Worm (Caenorhabditis elegans) whole organism, L4 larva: ENCODE measurements around the gene W02B12.12.
A peak's percentile ranks its signal among the peaks of the same experiment; 100 is the strongest.

ENCODE experiments used
- R02D3.7 ChIP-seq: fragments of 150-350 bp; sonication (generic microtip); optimal IDR thresholded peaks from 3 replicates; lab custom pipeline; 2014; ENCODE audit warnings: missing biosample characterization, missing genetic modification characterization
- aha-1 ChIP-seq: fragments of 150-350 bp; peaks from one replicate; lab custom pipeline; 2014; ENCODE audit warnings: missing biosample characterization, missing genetic modification characterization
- ceh-82 ChIP-seq: sonication (generic microtip); optimal IDR thresholded peaks from 2 replicates; lab custom pipeline; 2017; ENCODE audit warnings: missing biosample characterization, missing genetic modification characterization
- dmd-8 ChIP-seq: fragments of 200-800 bp; sonication (Bioruptor generic); IDR thresholded peaks from 2 replicates; pipeline ENCODE4 v1.3.6; 2022; ENCODE audit warnings: missing genetic modification characterization, missing compliant biosample characterization
- dpl-1 ChIP-seq: fragments of 150-350 bp; optimal IDR thresholded peaks from 2 replicates; lab custom pipeline; 2014; ENCODE audit warnings: missing biosample characterization, missing genetic modification reagents, missing genetic modification characterization
- jun-1 ChIP-seq: fragments of 150-350 bp; optimal IDR thresholded peaks from 2 replicates; lab custom pipeline; 2014; ENCODE audit warnings: missing biosample characterization, missing genetic modification reagents, missing genetic modification characterization
- lin-13 ChIP-seq: fragments of 150-350 bp; optimal IDR thresholded peaks from 2 replicates; lab custom pipeline; 2014; ENCODE audit warnings: missing biosample characterization, missing genetic modification reagents, missing genetic modification characterization
- lsy-2 ChIP-seq, 2 experiments: fragments of 150-350 bp in 1 of 2; sonication (generic microtip) in 1 of 2; optimal IDR thresholded peaks; 2 replicates each; lab custom pipeline; 2014 to 2017; ENCODE audit warnings: missing biosample characterization in 2 of 2, missing genetic modification characterization in 2 of 2
- nhr-11 ChIP-seq: fragments of 150-350 bp; optimal IDR thresholded peaks from 2 replicates; lab custom pipeline; 2014; ENCODE audit warnings: missing biosample characterization, missing genetic modification characterization
- nhr-237 ChIP-seq: sonication (generic microtip); optimal IDR thresholded peaks from 2 replicates; lab custom pipeline; 2017; ENCODE audit warnings: missing biosample characterization, missing genetic modification characterization
- pha-4 ChIP-seq, 2 experiments: fragments of 150-350 bp in 1 of 2; fragments of 200-800 bp in 1 of 2; sonication (Bioruptor generic) in 1 of 2; IDR thresholded peaks in 1 of 2; optimal IDR thresholded peaks in 1 of 2; 2 replicates each; pipeline versions ENCODE4 v1.3.6 to Lab custom; 2014 to 2022; ENCODE audit warnings: missing genetic modification characterization in 2 of 2, missing genetic modification reagents in 2 of 2, missing biosample characterization in 1 of 2, missing compliant biosample characterization in 1 of 2
- saeg-2 ChIP-seq: fragments of 200-800 bp; sonication (Bioruptor generic); IDR thresholded peaks from 2 replicates; pipeline ENCODE4 v1.3.6; 2022; ENCODE audit warnings: missing genetic modification reagents, missing genetic modification characterization, missing compliant biosample characterization

DNA sequence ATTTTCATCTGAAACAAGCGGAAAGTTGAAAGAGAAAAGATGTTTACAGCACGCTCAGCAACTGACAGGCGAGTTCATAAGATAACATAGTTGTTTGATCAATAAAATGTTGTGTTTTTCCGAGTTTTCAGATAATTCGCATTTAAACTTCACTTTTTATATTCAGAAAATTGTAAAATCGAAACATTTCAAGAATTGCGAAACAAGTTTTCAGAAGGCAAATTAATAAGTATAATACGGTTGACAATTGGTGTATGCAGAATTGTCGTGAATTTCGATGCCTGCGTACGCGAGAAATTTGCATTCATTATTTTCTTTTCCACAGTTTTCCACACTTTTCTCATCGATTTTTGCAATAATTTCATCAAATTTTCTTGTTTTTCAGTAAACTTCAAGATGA is 16.3 kb upstream of the W02B12.12 start, which contains the start of the genes ooc-3 and B0334.4:
- peak in 1 of 2 experiments; percentile 94 for TF ChIP-seq lsy-2 (tag; optimal IDR thresholded peaks at IDR 0.05; lab: Kevin White, UChicago)
- TF ChIP-seq aha-1 (tag; lab: Kevin White, UChicago): no peak
- no peak for TF ChIP-seq nhr-237 (tag; lab: Kevin White, UChicago)
- no peak for TF ChIP-seq R02D3.7 (tag; lab: Kevin White, UChicago)
- no peak for TF ChIP-seq saeg-2 (GFP tag; lab: Robert Waterston, UW)
- peak; percentile 42 for TF ChIP-seq dpl-1
- no peak for TF ChIP-seq dmd-8 (GFP tag; lab: Robert Waterston, UW)
- no peak for TF ChIP-seq pha-4 (GFP tag; IDR thresholded peaks at IDR 0.05; lab: Robert Waterston, UW)
- no peak for TF ChIP-seq pha-4 (tag; optimal IDR thresholded peaks at IDR 0.05; lab: Kevin White, UChicago)
- TF ChIP-seq ceh-82 (tag; lab: Kevin White, UChicago): no peak
- TF ChIP-seq nhr-11: no peak
- TF ChIP-seq lin-13 (GFP tag; lab: Kevin White, UChicago): no peak
- TF ChIP-seq jun-1 (tag; lab: Kevin White, UChicago): no peak
